Worm (Caenorhabditis elegans) whole organism, mixed stage, embryonic: Measurements from ENCODE around the gene T07D4.2.

ENCODE experiments used
- blmp-1 ChIP-seq: fragments of 150-350 bp; optimal IDR thresholded peaks from 2 replicates; lab custom pipeline; 2014; ENCODE audit warnings: missing biosample characterization, missing genetic modification characterization
- ces-1 ChIP-seq: fragments of 150-350 bp; optimal IDR thresholded peaks from 2 replicates; lab custom pipeline; 2014; ENCODE audit warnings: missing biosample characterization, missing genetic modification reagents, missing genetic modification characterization
- lin-32 ChIP-seq: fragments of 200-800 bp; sonication (Bioruptor generic); optimal IDR thresholded peaks from 2 replicates; lab custom pipeline; 2018; ENCODE audit warnings: mild to moderate bottlenecking, missing genetic modification characterization, missing compliant biosample characterization
- nhr-2 ChIP-seq: fragments of 150-350 bp; optimal IDR thresholded peaks from 2 replicates; lab custom pipeline; 2014; ENCODE audit warnings: missing biosample characterization, missing genetic modification characterization
- nhr-76 ChIP-seq: sonication (generic microtip); optimal IDR thresholded peaks from 2 replicates; lab custom pipeline; 2017; ENCODE audit warnings: missing biosample characterization, missing genetic modification characterization
- unc-62 ChIP-seq: fragments of 150-350 bp; optimal IDR thresholded peaks from 2 replicates; lab custom pipeline; 2014; ENCODE audit warnings: missing biosample characterization, missing genetic modification reagents, missing genetic modification characterization

DNA sequence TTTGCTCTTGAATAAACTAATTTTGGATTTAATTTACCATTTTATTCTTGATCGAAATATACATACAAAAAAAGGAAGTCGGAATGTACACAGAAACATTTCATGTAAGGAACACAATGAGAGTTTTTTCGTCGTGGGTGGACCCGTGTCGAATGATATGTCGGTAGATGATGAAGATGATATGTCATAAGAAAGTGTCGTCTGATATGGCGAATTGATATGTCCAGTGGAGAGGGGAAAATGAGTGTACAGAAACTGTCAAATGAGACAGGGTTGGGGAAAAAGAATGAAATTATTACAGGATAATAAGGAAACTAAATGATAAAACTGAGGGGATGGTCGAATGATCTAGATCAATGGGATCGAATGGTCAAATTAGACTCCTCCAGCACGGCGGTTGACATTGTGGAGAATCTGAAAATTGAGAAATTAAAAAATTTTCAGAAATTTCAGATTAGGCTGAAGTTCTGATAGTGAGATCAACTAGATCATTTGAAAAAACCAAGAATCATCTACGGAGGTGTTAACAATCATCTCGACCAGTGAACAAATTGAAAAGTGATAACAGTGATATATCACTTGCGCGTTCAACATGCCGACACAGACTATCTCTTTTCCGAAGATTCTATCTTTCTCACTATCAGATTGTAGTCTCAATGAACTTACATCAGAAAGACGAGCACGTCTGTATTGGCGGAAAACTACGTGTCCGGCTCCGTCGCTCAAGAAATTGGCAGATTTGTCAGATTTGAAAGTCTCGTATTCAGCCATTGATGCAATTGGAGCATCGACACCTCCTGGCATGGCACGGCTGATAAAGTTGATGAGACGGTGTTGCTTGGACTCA lies 53.4 kb downstream of the T07D4.2 start:
- TF ChIP-seq nhr-76 (tag; lab: Kevin White, UChicago), result no peak
- no peak for TF ChIP-seq blmp-1 (tag; lab: Kevin White, UChicago)
- TF ChIP-seq nhr-2 (tag; lab: Kevin White, UChicago), result no peak
- no peak for TF ChIP-seq ces-1
- no peak for TF ChIP-seq unc-62 (GFP tag; lab: Kevin White, UChicago)
- TF ChIP-seq lin-32 (GFP tag; lab: Kevin White, UChicago), result no peak
